Fruit fly (Drosophila melanogaster) whole organism, embryonic: ENCODE measurements around the gene soti.

Source experiments
- Asciz ChIP-seq: fragments of 200-800 bp; sonication (Bioruptor generic); optimal IDR thresholded peaks from 2 replicates; lab custom pipeline; 2017; ENCODE audit warnings: missing biosample characterization, mild to moderate bottlenecking, missing genetic modification characterization, missing genetic modification reagents
- BEAF-32 ChIP-seq: fragments of 200-800 bp; sonication (Bioruptor generic); optimal IDR thresholded peaks from 3 replicates; lab custom pipeline; 2017; ENCODE audit warnings: missing biosample characterization, missing genetic modification characterization, mild to moderate bottlenecking, moderate library complexity, missing genetic modification reagents
- BtbVII ChIP-seq: fragments of 200-800 bp; sonication (Bioruptor generic); optimal IDR thresholded peaks from 3 replicates; lab custom pipeline; 2017; ENCODE audit warnings: missing biosample characterization, mild to moderate bottlenecking, missing genetic modification characterization
- C15 ChIP-seq: fragments of 200-800 bp; sonication (Bioruptor generic); IDR thresholded peaks from 3 replicates; pipeline ENCODE4 v1.3.6; 2022; ENCODE audit warnings: missing biosample characterization, missing genetic modification characterization
- CG10979 ChIP-seq: fragments of 200-800 bp; sonication (Bioruptor generic); optimal IDR thresholded peaks from 2 replicates; lab custom pipeline; 2018; ENCODE audit warnings: missing biosample characterization, mild to moderate bottlenecking, missing genetic modification characterization, moderate library complexity
- CG11456 ChIP-seq: fragments of 200-800 bp; sonication (Bioruptor generic); IDR thresholded peaks from 3 replicates; pipeline ENCODE4 v1.3.6; 2022; ENCODE audit warnings: missing biosample characterization, missing genetic modification characterization
- CG11504 ChIP-seq: fragments of 200-800 bp; sonication (Bioruptor generic); optimal IDR thresholded peaks from 3 replicates; lab custom pipeline; 2019; ENCODE audit warnings: missing biosample characterization, mild to moderate bottlenecking, missing genetic modification characterization, moderate library complexity
- CG11696 ChIP-seq: fragments of 200-800 bp; sonication (Bioruptor generic); IDR thresholded peaks from 2 replicates; pipeline ENCODE4 v1.3.6; 2022; ENCODE audit warnings: missing biosample characterization, missing genetic modification characterization
- CG11723 ChIP-seq: fragments of 200-800 bp; sonication (Bioruptor generic); optimal IDR thresholded peaks from 2 replicates; lab custom pipeline; 2017; ENCODE audit warnings: missing biosample characterization, mild to moderate bottlenecking, missing genetic modification characterization
- CG1233 ChIP-seq: fragments of 200-800 bp; sonication (Bioruptor generic); optimal IDR thresholded peaks from 4 replicates; lab custom pipeline; 2018; ENCODE audit warnings: missing biosample characterization, mild to moderate bottlenecking, missing genetic modification characterization
- CG12659 ChIP-seq: fragments of 200-800 bp; sonication (Bioruptor generic); optimal IDR thresholded peaks from 3 replicates; lab custom pipeline; 2017; ENCODE audit warnings: mild to moderate bottlenecking, missing biosample characterization, missing genetic modification reagents, missing genetic modification characterization
- CG12744 ChIP-seq: fragments of 200-800 bp; sonication (Bioruptor generic); optimal IDR thresholded peaks from 2 replicates; lab custom pipeline; 2016; ENCODE audit warnings: missing biosample characterization, missing genetic modification characterization
- CG14667 ChIP-seq: fragments of 200-800 bp; sonication (Bioruptor generic); IDR thresholded peaks from 2 replicates; pipeline ENCODE4 v1.3.6; 2022; ENCODE audit warnings: missing biosample characterization, missing genetic modification characterization
- CG17912 ChIP-seq: fragments of 200-800 bp; sonication (Bioruptor generic); optimal IDR thresholded peaks from 2 replicates; lab custom pipeline; 2018; ENCODE audit warnings: missing biosample characterization, mild to moderate bottlenecking, missing genetic modification characterization
- CG1792 ChIP-seq: fragments of 200-800 bp; sonication (Bioruptor generic); optimal IDR thresholded peaks from 2 replicates; lab custom pipeline; 2016; ENCODE audit warnings: missing biosample characterization, missing genetic modification characterization
- CG2129 ChIP-seq: fragments of 200-800 bp; sonication (Bioruptor generic); IDR thresholded peaks from 2 replicates; pipeline ENCODE4 v1.3.6; 2022; ENCODE audit warnings: missing biosample characterization, missing genetic modification characterization; ENCODE audit not compliant: partially characterized antibody
- CG34422 ChIP-seq: fragments of 200-800 bp; sonication (Bioruptor generic); IDR thresholded peaks from 3 replicates; pipeline ENCODE4 v1.3.6; 2022; ENCODE audit warnings: missing biosample characterization, missing genetic modification characterization
- CG4360 ChIP-seq: fragments of 200-800 bp; sonication (Bioruptor generic); IDR thresholded peaks from 2 replicates; pipeline ENCODE4 v1.3.6; 2022; ENCODE audit warnings: missing biosample characterization, missing genetic modification characterization
- CG4820 ChIP-seq: fragments of 200-800 bp; sonication (Bioruptor generic); optimal IDR thresholded peaks from 3 replicates; lab custom pipeline; 2016; ENCODE audit warnings: missing biosample characterization, missing genetic modification characterization
- CG9727 ChIP-seq: fragments of 200-800 bp; sonication (Bioruptor generic); optimal IDR thresholded peaks from 3 replicates; lab custom pipeline; 2017; ENCODE audit warnings: missing biosample characterization, mild to moderate bottlenecking, missing genetic modification characterization
- CG9797 ChIP-seq: fragments of 200-800 bp; sonication (Bioruptor generic); optimal IDR thresholded peaks from 3 replicates; lab custom pipeline; 2018; ENCODE audit warnings: missing biosample characterization, mild to moderate bottlenecking, missing genetic modification characterization
- CG9932 ChIP-seq: fragments of 200-800 bp; sonication (Bioruptor generic); IDR thresholded peaks from 2 replicates; pipeline ENCODE4 v1.3.6; 2022; ENCODE audit warnings: missing biosample characterization, missing genetic modification characterization
- Dip3 ChIP-seq: fragments of 200-800 bp; sonication (Bioruptor generic); optimal IDR thresholded peaks from 3 replicates; lab custom pipeline; 2016; ENCODE audit warnings: missing biosample characterization, missing genetic modification characterization
- Drgx ChIP-seq: fragments of 200-800 bp; sonication (Bioruptor generic); IDR thresholded peaks from 2 replicates; pipeline ENCODE4 v1.3.6; 2022; ENCODE audit warnings: missing biosample characterization, missing genetic modification characterization
- E2f2 ChIP-seq: fragments of 200-800 bp; sonication (Bioruptor generic); IDR thresholded peaks from 2 replicates; pipeline ENCODE4 v1.3.6; 2022; ENCODE audit warnings: missing biosample characterization, missing genetic modification characterization
- Ets65A ChIP-seq: fragments of 200-800 bp; sonication (Bioruptor generic); peaks from one replicate; lab custom pipeline; 2016; ENCODE audit warnings: missing biosample characterization, missing genetic modification characterization
- Gsc ChIP-seq: fragments of 200-800 bp; sonication (Bioruptor generic); IDR thresholded peaks from 2 replicates; pipeline ENCODE4 v1.3.6; 2022; ENCODE audit warnings: missing biosample characterization, missing genetic modification characterization
- MTF-1 ChIP-seq: fragments of 200-800 bp; sonication (Bioruptor generic); optimal IDR thresholded peaks from 2 replicates; lab custom pipeline; 2018; ENCODE audit warnings: missing biosample characterization, mild to moderate bottlenecking, missing genetic modification characterization, borderline replicate concordance
- Mad ChIP-seq: fragments of 200-800 bp; sonication (Bioruptor generic); optimal IDR thresholded peaks from 2 replicates; lab custom pipeline; 2016; ENCODE audit warnings: missing biosample characterization, missing genetic modification characterization
- NFAT ChIP-seq: fragments of 200-800 bp; sonication (Bioruptor generic); IDR thresholded peaks from 2 replicates; pipeline ENCODE4 v1.3.6; 2022; ENCODE audit warnings: missing biosample characterization, missing genetic modification characterization
- Oaz ChIP-seq: fragments of 200-800 bp; sonication (Bioruptor generic); IDR thresholded peaks from 2 replicates; pipeline ENCODE4 v1.3.6; 2022; ENCODE audit warnings: missing biosample characterization, missing genetic modification characterization
- Opbp ChIP-seq: fragments of 200-800 bp; sonication (Bioruptor generic); IDR thresholded peaks from 3 replicates; pipeline ENCODE4 v1.3.6; 2022; ENCODE audit warnings: missing biosample characterization, missing genetic modification characterization; ENCODE audit not compliant: partially characterized antibody
- az2 ChIP-seq: fragments of 200-800 bp; sonication (Bioruptor generic); optimal IDR thresholded peaks from 3 replicates; lab custom pipeline; 2016; ENCODE audit warnings: missing biosample characterization, missing genetic modification characterization
- bcd ChIP-seq: fragments of 200-800 bp; sonication (Bioruptor generic); optimal IDR thresholded peaks from 2 replicates; lab custom pipeline; 2017; ENCODE audit warnings: missing biosample characterization, mild to moderate bottlenecking, missing genetic modification characterization
- bowl ChIP-seq: fragments of 200-800 bp; sonication (Bioruptor generic); IDR thresholded peaks from 2 replicates; pipeline ENCODE4 v1.3.6; 2022; ENCODE audit warnings: missing biosample characterization, missing genetic modification characterization
- dmrt11E ChIP-seq: fragments of 200-800 bp; sonication (Bioruptor generic); optimal IDR thresholded peaks from 3 replicates; lab custom pipeline; 2018; ENCODE audit warnings: missing biosample characterization, mild to moderate bottlenecking, missing genetic modification characterization, moderate library complexity
- klu ChIP-seq: fragments of 200-800 bp; sonication (Bioruptor generic); IDR thresholded peaks from 2 replicates; pipeline ENCODE4 v1.3.6; 2022; ENCODE audit warnings: missing biosample characterization, missing genetic modification characterization
- nau ChIP-seq: fragments of 200-800 bp; sonication (Bioruptor generic); optimal IDR thresholded peaks from 3 replicates; lab custom pipeline; 2017; ENCODE audit warnings: missing biosample characterization, mild to moderate bottlenecking, missing genetic modification characterization, missing genetic modification reagents
- otp ChIP-seq: fragments of 200-800 bp; sonication (Bioruptor generic); IDR thresholded peaks from 3 replicates; pipeline ENCODE4, ENCODE4 v1.3.6; 2022; ENCODE audit warnings: missing biosample characterization, missing genetic modification characterization
- rib ChIP-seq: fragments of 200-800 bp; sonication (Bioruptor generic); IDR thresholded peaks from 2 replicates; pipeline ENCODE4 v1.3.6; 2022; ENCODE audit warnings: missing biosample characterization, missing genetic modification characterization
- schlank ChIP-seq: fragments of 200-800 bp; sonication (Bioruptor generic); optimal IDR thresholded peaks from 2 replicates; lab custom pipeline; 2018; ENCODE audit warnings: missing biosample characterization, mild to moderate bottlenecking, missing genetic modification characterization
- scrt ChIP-seq: fragments of 200-800 bp; sonication (Bioruptor generic); optimal IDR thresholded peaks from 2 replicates; lab custom pipeline; 2018; ENCODE audit warnings: missing biosample characterization, mild to moderate bottlenecking, missing genetic modification characterization, moderate library complexity
- sd ChIP-seq: fragments of 200-800 bp; sonication (Bioruptor generic); optimal IDR thresholded peaks from 3 replicates; lab custom pipeline; 2018; ENCODE audit warnings: missing biosample characterization, mild to moderate bottlenecking, missing genetic modification characterization, moderate library complexity
- sob ChIP-seq: fragments of 200-800 bp; sonication (Bioruptor generic); IDR thresholded peaks from 2 replicates; pipeline ENCODE4 v1.3.6; 2022; ENCODE audit warnings: missing biosample characterization, missing genetic modification characterization
- ssp ChIP-seq: fragments of 200-800 bp; sonication (Bioruptor generic); IDR thresholded peaks from 2 replicates; pipeline ENCODE4 v1.3.6; 2022; ENCODE audit warnings: missing biosample characterization, missing genetic modification characterization
- tll ChIP-seq, 2 experiments: fragments of 200-800 bp in 1 of 2; fragments of >200 bp in 1 of 2; sonication (Bioruptor generic) in 1 of 2; optimal IDR thresholded peaks; 2 replicates each; lab custom pipeline; 2017 to 2019; ENCODE audit warnings: missing biosample characterization in 2 of 2, missing genetic modification characterization in 2 of 2, mild to moderate bottlenecking in 1 of 2, moderate library complexity in 1 of 2
- tna ChIP-seq: fragments of 200-800 bp; sonication (Bioruptor generic); IDR thresholded peaks from 2 replicates; pipeline ENCODE4 v1.3.6; 2022; ENCODE audit warnings: missing biosample characterization, missing genetic modification characterization; ENCODE audit not compliant: partially characterized antibody
- wor ChIP-seq: fragments of 200-800 bp; sonication (Bioruptor generic); IDR thresholded peaks from 2 replicates; pipeline ENCODE4 v1.3.6; 2022; ENCODE audit warnings: missing biosample characterization, missing genetic modification characterization
- zf30C ChIP-seq: fragments of 200-800 bp; sonication (Bioruptor generic); optimal IDR thresholded peaks from 3 replicates; lab custom pipeline; 2018; ENCODE audit warnings: missing biosample characterization, mild to moderate bottlenecking, missing genetic modification characterization

soti gene

DNA sequence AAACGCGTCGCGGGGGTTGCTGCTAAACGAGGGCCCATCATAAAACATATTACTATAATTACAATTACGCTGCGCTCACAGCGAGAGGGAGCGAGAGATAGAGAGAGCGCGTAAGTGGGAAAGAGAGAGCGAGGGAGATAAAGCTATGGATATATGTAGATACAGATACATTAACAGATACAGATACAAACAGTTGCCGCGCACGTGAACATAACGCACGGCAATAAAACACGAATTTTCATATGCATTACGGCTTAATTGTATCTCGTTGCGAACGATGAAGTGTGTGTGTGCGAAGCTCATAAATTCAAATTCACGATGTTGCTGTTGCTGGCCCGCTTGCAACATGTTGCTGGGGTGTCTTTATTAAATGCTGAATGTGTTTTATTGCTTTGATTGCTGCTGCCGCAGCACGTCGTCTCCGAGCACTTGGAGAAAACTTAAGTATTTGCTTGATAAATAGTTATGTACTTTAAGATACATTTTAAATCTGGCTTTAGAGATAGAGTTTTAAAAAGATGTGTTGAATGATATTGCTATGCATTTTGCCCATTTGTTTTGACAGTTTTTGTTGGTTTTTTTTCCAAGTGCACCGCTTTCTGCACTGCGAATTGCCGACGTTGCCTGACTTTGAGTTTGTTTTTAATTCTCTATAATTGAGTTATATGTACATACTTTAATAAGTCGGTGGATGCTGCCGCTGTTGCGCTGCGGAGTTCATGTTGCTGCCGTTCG, 11.1 kb downstream of the soti start (continued):
- TF ChIP-seq CG11723 (GFP tag; lab: Kevin White, UChicago) (peak; percentile 38), Ets65A (GFP tag; lab: Kevin White, UChicago) (peak; percentile 94), tna (no peak), E2f2 (GFP tag; lab: Robert Waterston, UW) (peak; percentile 58; the same call in 1 of the 2 replicates), klu (GFP tag; lab: Robert Waterston, UW) (0 out of 2 replicates have a peak, but pooled peaks have one; percentile 17), CG12659 (GFP tag; lab: Kevin White, UChicago) (peak; percentile 78), wor (GFP tag; lab: Robert Waterston, UW) (peak; percentile 65; the same call in 1 of the 2 replicates), Oaz (peak; percentile 70), otp (GFP tag; lab: Robert Waterston, UW) (peak; percentile 75; the same call in 1 of the 3 replicates), CG11504 (peak; percentile 99), BtbVII (GFP tag; lab: Kevin White, UChicago) (peak; percentile 27), CG1792 (GFP tag; lab: Kevin White, UChicago) (peak; percentile 63), sd (no peak), CG11456 (peak; percentile 79), CG17912 (GFP tag; lab: Kevin White, UChicago) (no peak), rib (GFP tag; lab: Robert Waterston, UW) (no peak), bcd (GFP tag; lab: Kevin White, UChicago) (peak; percentile 62), CG14667 (GFP tag; lab: Robert Waterston, UW) (peak; percentile 70), Mad (peak; percentile 82), CG4360 (GFP tag; lab: Robert Waterston, UW) (no peak), schlank (peak; percentile 2), Asciz (GFP tag; lab: Kevin White, UChicago) (peak; percentile 61), CG34422 (GFP tag; lab: Robert Waterston, UW) (peak; percentile 88), Gsc (GFP tag; lab: Robert Waterston, UW) (no peak; the same call in 1 of the 2 replicates), az2 (GFP tag; lab: Kevin White, UChicago) (peak; percentile 86), CG1233 (GFP tag; lab: Kevin White, UChicago) (peak; percentile 16), CG2129 (GFP tag; lab: Robert Waterston, UW) (no peak), CG9727 (GFP tag; lab: Kevin White, UChicago) (peak; percentile 67), bowl (GFP tag; lab: Robert Waterston, UW) (peak; percentile 72), Drgx (GFP tag; lab: Robert Waterston, UW) (peak; percentile 98), BEAF-32 (GFP tag; lab: Kevin White, UChicago) (no peak), MTF-1 (GFP tag; lab: Kevin White, UChicago) (no peak), CG12744 (GFP tag; lab: Kevin White, UChicago) (peak; percentile 63), nau (GFP tag; lab: Kevin White, UChicago) (peak; percentile 34), CG9797 (no peak), CG9932 (GFP tag; lab: Robert Waterston, UW) (peak; percentile 72), sob (GFP tag; lab: Robert Waterston, UW) (peak; percentile 82), scrt (peak; percentile 2), tll (GFP tag; optimal IDR thresholded peaks at IDR 0.05; lab: Kevin White, UChicago) (no peak), ssp (GFP tag; lab: Robert Waterston, UW) (0 out of 2 replicates have a peak, but pooled peaks have one; percentile 30), Opbp (GFP tag; lab: Robert Waterston, UW) (no peak), CG10979 (peak; percentile 65), Dip3 (GFP tag; lab: Kevin White, UChicago) (peak; percentile 72), dmrt11E (tag; lab: Kevin White, UChicago) (peak; percentile 54), NFAT (GFP tag; lab: Robert Waterston, UW) (0 out of 2 replicates have a peak, but pooled peaks have one; percentile 37), zf30C (GFP tag; lab: Kevin White, UChicago) (no peak), CG11696 (GFP tag; lab: Robert Waterston, UW) (peak; percentile 76), C15 (GFP tag; lab: Robert Waterston, UW) (peak; percentile 22; the same call in 1 of the 3 replicates), CG4820 (GFP tag; lab: Kevin White, UChicago) (peak; percentile 68)
